Fruit fly (Drosophila melanogaster) whole organism, embryonic: ENCODE data around the gene Naxd.

Experiments
- Adf1 ChIP-seq: fragments of 200-800 bp; sonication (Bioruptor generic); IDR thresholded peaks from 2 replicates; pipeline ENCODE4 v1.3.6; 2022; ENCODE audit warnings: missing biosample characterization, missing genetic modification characterization
- Bgb ChIP-seq: fragments of 200-800 bp; sonication (Bioruptor generic); IDR thresholded peaks from 2 replicates; pipeline ENCODE4 v1.3.6; 2022; ENCODE audit warnings: missing biosample characterization, missing genetic modification characterization; ENCODE audit not compliant: partially characterized antibody
- CG17612 ChIP-seq: fragments of 200-800 bp; sonication (Bioruptor generic); IDR thresholded peaks from 2 replicates; pipeline ENCODE4 v1.3.6; 2022; ENCODE audit warnings: missing biosample characterization, missing genetic modification characterization
- CG17802 ChIP-seq: fragments of 200-800 bp; sonication (Bioruptor generic); optimal IDR thresholded peaks from 2 replicates; lab custom pipeline; 2018; ENCODE audit warnings: missing biosample characterization, mild to moderate bottlenecking, missing genetic modification characterization, moderate library complexity
- CG17829 ChIP-seq: fragments of 200-800 bp; optimal IDR thresholded peaks from 2 replicates; lab custom pipeline; 2019; ENCODE audit warnings: missing biosample characterization, mild to moderate bottlenecking, missing genetic modification characterization, moderate library complexity
- CG30431 ChIP-seq: fragments of 200-800 bp; sonication (Bioruptor generic); optimal IDR thresholded peaks from 2 replicates; lab custom pipeline; 2017; ENCODE audit warnings: missing biosample characterization, missing genetic modification characterization
- CG31365 ChIP-seq: fragments of 200-800 bp; sonication (Bioruptor generic); optimal IDR thresholded peaks from 2 replicates; lab custom pipeline; 2018; ENCODE audit warnings: missing biosample characterization, mild to moderate bottlenecking, missing genetic modification characterization
- CG32767 ChIP-seq: fragments of 200-800 bp; sonication (Bioruptor generic); IDR thresholded peaks from 2 replicates; pipeline ENCODE4 v1.3.6; 2022; ENCODE audit warnings: missing biosample characterization, missing genetic modification characterization
- CG33213 ChIP-seq: fragments of 200-800 bp; sonication (Bioruptor generic); optimal IDR thresholded peaks from 3 replicates; lab custom pipeline; 2016; ENCODE audit warnings: missing biosample characterization, missing genetic modification characterization
- CG3995 ChIP-seq: fragments of 200-800 bp; sonication (Bioruptor generic); optimal IDR thresholded peaks from 3 replicates; lab custom pipeline; 2016; ENCODE audit warnings: missing biosample characterization, missing genetic modification characterization
- CG4617 ChIP-seq: fragments of 200-800 bp; sonication (Bioruptor generic); optimal IDR thresholded peaks from 3 replicates; lab custom pipeline; 2016; ENCODE audit warnings: missing biosample characterization, missing genetic modification characterization, borderline replicate concordance
- CG5180 ChIP-seq: fragments of 200-800 bp; sonication (Bioruptor generic); optimal IDR thresholded peaks from 3 replicates; lab custom pipeline; 2017; ENCODE audit warnings: missing biosample characterization, missing genetic modification characterization, mild to moderate bottlenecking, moderate library complexity, missing genetic modification reagents
- CG5953 ChIP-seq: fragments of 200-800 bp; sonication (Bioruptor generic); IDR thresholded peaks from 2 replicates; pipeline ENCODE4 v1.3.6; 2022; ENCODE audit warnings: missing biosample characterization, missing genetic modification characterization
- CG6791 ChIP-seq: fragments of 200-800 bp; sonication (Bioruptor generic); IDR thresholded peaks from 3 replicates; pipeline ENCODE4 v1.3.6; 2022; ENCODE audit warnings: missing biosample characterization, missing genetic modification characterization; ENCODE audit not compliant: partially characterized antibody
- CG7357 ChIP-seq: fragments of 200-800 bp; sonication (Bioruptor generic); IDR thresholded peaks from 3 replicates; pipeline ENCODE4 v1.3.6; 2022; ENCODE audit warnings: missing biosample characterization, missing genetic modification characterization
- CG7786 ChIP-seq: fragments of 200-800 bp; sonication (Bioruptor generic); optimal IDR thresholded peaks from 2 replicates; lab custom pipeline; 2016; ENCODE audit warnings: missing biosample characterization, missing genetic modification characterization
- Camta ChIP-seq: fragments of 200-800 bp; sonication (Bioruptor generic); optimal IDR thresholded peaks from 2 replicates; lab custom pipeline; 2016; ENCODE audit warnings: missing biosample characterization, missing genetic modification characterization
- D19A ChIP-seq: fragments of 200-800 bp; optimal IDR thresholded peaks from 3 replicates; lab custom pipeline; 2019; ENCODE audit warnings: missing biosample characterization, mild to moderate bottlenecking, missing genetic modification characterization, moderate library complexity
- ERR ChIP-seq: fragments of 200-800 bp; sonication (Bioruptor generic); optimal IDR thresholded peaks from 2 replicates; lab custom pipeline; 2016; ENCODE audit warnings: missing biosample characterization, missing genetic modification characterization
- Elba2 ChIP-seq: fragments of 200-800 bp; sonication (Bioruptor generic); optimal IDR thresholded peaks from 3 replicates; lab custom pipeline; 2016; ENCODE audit warnings: missing biosample characterization, missing genetic modification characterization
- HLHmδ ChIP-seq: fragments of 200-800 bp; sonication (Bioruptor generic); optimal IDR thresholded peaks from 2 replicates; lab custom pipeline; 2018; ENCODE audit warnings: missing biosample characterization, mild to moderate bottlenecking, missing genetic modification characterization, moderate library complexity
- Hr3 ChIP-seq: fragments of 200-800 bp; sonication (Bioruptor generic); optimal IDR thresholded peaks from 3 replicates; lab custom pipeline; 2016; ENCODE audit warnings: missing biosample characterization, missing genetic modification characterization
- Kr ChIP-seq: fragments of 200-800 bp; sonication (Bioruptor generic); optimal IDR thresholded peaks from 2 replicates; lab custom pipeline; 2017; ENCODE audit warnings: missing biosample characterization, mild to moderate bottlenecking, missing genetic modification characterization
- Nf-YA ChIP-seq: fragments of 200-800 bp; sonication (Bioruptor generic); IDR thresholded peaks from 2 replicates; pipeline ENCODE4 v1.3.6; 2022; ENCODE audit warnings: missing biosample characterization, missing genetic modification characterization
- Pdp1 ChIP-seq, 2 experiments: fragments of 200-800 bp; sonication (Bioruptor generic); optimal IDR thresholded peaks; 3 replicates each; lab custom pipeline; 2016; ENCODE audit warnings: missing biosample characterization in 2 of 2, missing genetic modification characterization in 2 of 2, mild to moderate bottlenecking in 1 of 2, moderate library complexity in 1 of 2
- Ravus ChIP-seq: fragments of 200-800 bp; sonication (Bioruptor generic); IDR thresholded peaks from 2 replicates; pipeline ENCODE4 v1.3.6; 2022; ENCODE audit warnings: missing biosample characterization, missing genetic modification characterization
- Scr ChIP-seq: fragments of 200-800 bp; sonication (Bioruptor generic); IDR thresholded peaks from 2 replicates; pipeline ENCODE4 v1.3.6; 2022; ENCODE audit warnings: missing biosample characterization, missing genetic modification characterization; ENCODE audit not compliant: partially characterized antibody
- Xbp1 ChIP-seq: fragments of 200-800 bp; sonication (Bioruptor generic); optimal IDR thresholded peaks from 3 replicates; lab custom pipeline; 2016; ENCODE audit warnings: missing biosample characterization, mild to moderate bottlenecking, missing genetic modification characterization
- abd-A ChIP-seq: fragments of 200-800 bp; sonication (Bioruptor generic); optimal IDR thresholded peaks from 3 replicates; lab custom pipeline; 2019; ENCODE audit warnings: missing biosample characterization, mild to moderate bottlenecking, missing genetic modification characterization, moderate library complexity
- ash1 ChIP-seq: fragments of 200-800 bp; sonication (Bioruptor generic); optimal IDR thresholded peaks from 2 replicates; lab custom pipeline; 2018; ENCODE audit warnings: missing biosample characterization, mild to moderate bottlenecking, missing genetic modification characterization
- ato ChIP-seq: fragments of 200-800 bp; sonication (Bioruptor generic); IDR thresholded peaks from 2 replicates; pipeline ENCODE4 v1.3.6; 2022; ENCODE audit warnings: missing biosample characterization, missing genetic modification characterization; ENCODE audit not compliant: partially characterized antibody
- en ChIP-seq: fragments of 200-800 bp; sonication (Bioruptor generic); optimal IDR thresholded peaks from 2 replicates; lab custom pipeline; 2016; ENCODE audit warnings: missing biosample characterization, missing genetic modification characterization
- exex ChIP-seq: fragments of 200-800 bp; sonication (Bioruptor generic); optimal IDR thresholded peaks from 4 replicates; lab custom pipeline; 2018; ENCODE audit warnings: missing biosample characterization, mild to moderate bottlenecking, missing genetic modification characterization, moderate library complexity
- grn ChIP-seq: fragments of 200-800 bp; sonication (Bioruptor generic); optimal IDR thresholded peaks from 3 replicates; lab custom pipeline; 2017; ENCODE audit warnings: missing biosample characterization, missing genetic modification characterization
- hbn ChIP-seq: fragments of 200-800 bp; sonication (Bioruptor generic); IDR thresholded peaks from 2 replicates; pipeline ENCODE4 v1.3.6; 2022; ENCODE audit warnings: missing biosample characterization, missing genetic modification characterization; ENCODE audit not compliant: partially characterized antibody
- kni ChIP-seq: fragments of 200-800 bp; sonication (Bioruptor generic); optimal IDR thresholded peaks from 3 replicates; lab custom pipeline; 2017; ENCODE audit warnings: mild to moderate bottlenecking, missing biosample characterization, missing genetic modification reagents, missing genetic modification characterization
- lola ChIP-seq, 3 experiments: fragments of >200 bp in 2 of 3; fragments of 200-800 bp in 1 of 3; sonication (Bioruptor generic) in 1 of 3; optimal IDR thresholded peaks; 2 replicates each; lab custom pipeline; 2017 to 2019; ENCODE audit warnings: missing biosample characterization in 3 of 3, missing genetic modification characterization in 3 of 3, mild to moderate bottlenecking in 1 of 3, moderate library complexity in 1 of 3
- nmo ChIP-seq: fragments of 200-800 bp; sonication (Bioruptor generic); optimal IDR thresholded peaks from 2 replicates; lab custom pipeline; 2018; ENCODE audit warnings: missing biosample characterization, mild to moderate bottlenecking, missing genetic modification characterization, moderate library complexity
- peb ChIP-seq: fragments of 200-800 bp; sonication (Bioruptor generic); IDR thresholded peaks from 2 replicates; pipeline ENCODE4 v1.3.6; 2022; ENCODE audit warnings: missing biosample characterization, missing genetic modification characterization
- pita ChIP-seq: fragments of 200-800 bp; sonication (Bioruptor generic); optimal IDR thresholded peaks from 2 replicates; lab custom pipeline; 2017; ENCODE audit warnings: missing biosample characterization, mild to moderate bottlenecking, missing genetic modification characterization
- prd ChIP-seq, 3 experiments: fragments of >200 bp in 2 of 3; fragments of 200-800 bp in 1 of 3; sonication (Bioruptor generic) in 1 of 3; optimal IDR thresholded peaks in 2 of 3; IDR thresholded peaks in 1 of 3; 2 replicates in 2 of 3; 3 replicates in 1 of 3; pipeline versions ENCODE4 v1.3.6 to Lab custom; 2017 to 2022; ENCODE audit warnings: missing biosample characterization in 1 of 3, missing genetic modification characterization in 1 of 3
- pzg ChIP-seq: fragments of 200-800 bp; sonication (Bioruptor generic); optimal IDR thresholded peaks from 3 replicates; lab custom pipeline; 2018; ENCODE audit warnings: missing biosample characterization, mild to moderate bottlenecking, missing genetic modification characterization, moderate library complexity
- rib ChIP-seq: fragments of 200-800 bp; sonication (Bioruptor generic); IDR thresholded peaks from 2 replicates; pipeline ENCODE4 v1.3.6; 2022; ENCODE audit warnings: missing biosample characterization, missing genetic modification characterization
- scrt ChIP-seq: fragments of 200-800 bp; sonication (Bioruptor generic); optimal IDR thresholded peaks from 2 replicates; lab custom pipeline; 2018; ENCODE audit warnings: missing biosample characterization, mild to moderate bottlenecking, missing genetic modification characterization, moderate library complexity
- sob ChIP-seq: fragments of 200-800 bp; sonication (Bioruptor generic); IDR thresholded peaks from 2 replicates; pipeline ENCODE4 v1.3.6; 2022; ENCODE audit warnings: missing biosample characterization, missing genetic modification characterization
- ssp ChIP-seq: fragments of 200-800 bp; sonication (Bioruptor generic); IDR thresholded peaks from 2 replicates; pipeline ENCODE4 v1.3.6; 2022; ENCODE audit warnings: missing biosample characterization, missing genetic modification characterization
- tgo ChIP-seq: fragments of 200-800 bp; sonication (Bioruptor generic); IDR thresholded peaks from 3 replicates; pipeline ENCODE4 v1.3.6; 2022; ENCODE audit warnings: missing biosample characterization, missing genetic modification characterization
- tll ChIP-seq, 2 experiments: fragments of 200-800 bp in 1 of 2; fragments of >200 bp in 1 of 2; sonication (Bioruptor generic) in 1 of 2; optimal IDR thresholded peaks; 2 replicates each; lab custom pipeline; 2017 to 2019; ENCODE audit warnings: missing biosample characterization in 2 of 2, missing genetic modification characterization in 2 of 2, mild to moderate bottlenecking in 1 of 2, moderate library complexity in 1 of 2
- z ChIP-seq: fragments of 200-800 bp; sonication (Bioruptor generic); IDR thresholded peaks from 3 replicates; pipeline ENCODE4 v1.3.6; 2022; ENCODE audit warnings: missing biosample characterization, missing genetic modification characterization

The Naxd gene

dm6 chr3L:19097665-19098082 is at the start of gene Naxd, which contains the start of gene CG14079 (continued):
- peak; percentile 39; the same call in 1 of the 2 replicates for TF ChIP-seq peb (GFP tag; lab: Robert Waterston, UW)
- peak; percentile 75 for TF ChIP-seq CG7357 (GFP tag; lab: Robert Waterston, UW)
- no peak for TF ChIP-seq kni
- no peak for TF ChIP-seq ERR (GFP tag; lab: Kevin White, UChicago)
- no peak for TF ChIP-seq Adf1 (GFP tag; lab: Robert Waterston, UW)
- peak; percentile 77 for TF ChIP-seq Xbp1 (GFP tag; lab: Kevin White, UChicago)
- TF ChIP-seq CG30431, result peak; percentile 64
- no peak for TF ChIP-seq Camta (GFP tag; lab: Kevin White, UChicago)
- TF ChIP-seq scrt, result no peak
- TF ChIP-seq pzg (GFP tag; lab: Kevin White, UChicago), result peak; percentile 24
- peak; percentile 55 for TF ChIP-seq D19A (tag; lab: Kevin White, UChicago)
- no peak for TF ChIP-seq Kr (GFP tag; lab: Kevin White, UChicago)
- TF ChIP-seq Scr (GFP tag; lab: Robert Waterston, UW), result 0 out of 2 replicates have a peak, but pooled peaks have one; percentile 27
- peak; percentile 89 for TF ChIP-seq ssp (GFP tag; lab: Robert Waterston, UW)
- TF ChIP-seq Ravus (GFP tag; lab: Robert Waterston, UW), result no peak
- no peak for TF ChIP-seq HLHmδ
- TF ChIP-seq Pdp1 (GFP tag; optimal IDR thresholded peaks at IDR 0.05; lab: Kevin White, UChicago), result peak; percentile 34 to 60
- TF ChIP-seq ash1 (GFP tag; lab: Kevin White, UChicago), result no peak
- peak; percentile 85 for TF ChIP-seq nmo (GFP tag; lab: Kevin White, UChicago)
- TF ChIP-seq Bgb (GFP tag; lab: Robert Waterston, UW), result peak; percentile 31; the same call in 1 of the 2 replicates
- no peak for TF ChIP-seq CG6791 (GFP tag; lab: Robert Waterston, UW)
- TF ChIP-seq CG17829, result peak; percentile 57
- no peak for TF ChIP-seq CG31365
- peak; percentile 83 for TF ChIP-seq CG3995 (GFP tag; lab: Kevin White, UChicago)
- no peak for TF ChIP-seq ato (GFP tag; lab: Robert Waterston, UW)
- TF ChIP-seq Nf-YA (GFP tag; lab: Robert Waterston, UW), result no peak; the same call in 1 of the 2 replicates
- no peak for TF ChIP-seq CG33213
- peak; percentile 61; the same call in 1 of the 2 replicates for TF ChIP-seq CG5953 (GFP tag; lab: Robert Waterston, UW)
- TF ChIP-seq sob (GFP tag; lab: Robert Waterston, UW), result peak; percentile 49; the same call in 1 of the 2 replicates
- no peak for TF ChIP-seq Elba2 (GFP tag; lab: Kevin White, UChicago)
- TF ChIP-seq Hr3 (GFP tag; lab: Kevin White, UChicago), result peak; percentile 73
- TF ChIP-seq lola (GFP tag; optimal IDR thresholded peaks at IDR 0.05; lab: Kevin White, UChicago), result peak in 1 of 3 experiments; percentile 58
- TF ChIP-seq CG5180 (GFP tag; lab: Kevin White, UChicago), result no peak
- TF ChIP-seq prd (optimal IDR thresholded peaks at IDR 0.05; lab: Kevin White, UChicago), result no peak
- peak; percentile 79 for TF ChIP-seq prd (GFP tag; IDR thresholded peaks at IDR 0.05; lab: Robert Waterston, UW)
- 0 out of 2 replicates have a peak, but pooled peaks have one; percentile 26 for TF ChIP-seq rib (GFP tag; lab: Robert Waterston, UW)
- no peak for TF ChIP-seq pita
- peak; percentile 65 for TF ChIP-seq CG32767
- TF ChIP-seq CG17612 (GFP tag; lab: Robert Waterston, UW), result no peak
- peak; percentile 38 for TF ChIP-seq CG17802 (tag; lab: Kevin White, UChicago)
- no peak for TF ChIP-seq abd-A (tag; lab: Kevin White, UChicago)
- TF ChIP-seq exex, result no peak
- no peak for TF ChIP-seq z
- peak; percentile 46 for TF ChIP-seq CG4617 (GFP tag; lab: Kevin White, UChicago)
- TF ChIP-seq tll (GFP tag; optimal IDR thresholded peaks at IDR 0.05; lab: Kevin White, UChicago), result no peak
- no peak for TF ChIP-seq grn (GFP tag; lab: Kevin White, UChicago)
- TF ChIP-seq CG7786 (GFP tag; lab: Kevin White, UChicago), result peak; percentile 23
- TF ChIP-seq en (GFP tag; lab: Kevin White, UChicago), result no peak
- TF ChIP-seq hbn, result no peak
- peak; percentile 60; the same call in 2 of the 3 replicates for TF ChIP-seq tgo (GFP tag; lab: Robert Waterston, UW)
